Worm (Caenorhabditis elegans) whole organism, L3 larva: ENCODE results near the gene nspe-6.

Source experiments
- R02D3.7 ChIP-seq: fragments of 150-350 bp; optimal IDR thresholded peaks from 2 replicates; lab custom pipeline; 2014; ENCODE audit warnings: missing biosample characterization, missing genetic modification characterization
- aly-2 ChIP-seq: fragments of 150-350 bp; optimal IDR thresholded peaks from 2 replicates; lab custom pipeline; 2014; ENCODE audit warnings: missing biosample characterization, missing genetic modification characterization
- ceh-28 ChIP-seq: fragments of 150-350 bp; optimal IDR thresholded peaks from 2 replicates; lab custom pipeline; 2014; ENCODE audit warnings: missing biosample characterization, missing genetic modification reagents, missing genetic modification characterization
- eor-1 ChIP-seq, 2 experiments: fragments of 150-350 bp; optimal IDR thresholded peaks; 2 replicates each; lab custom pipeline; 2014 to 2018; ENCODE audit warnings: missing biosample characterization in 2 of 2, missing genetic modification characterization in 2 of 2
- hmg-11 ChIP-seq: sonication (generic microtip); optimal IDR thresholded peaks from 2 replicates; lab custom pipeline; 2016; ENCODE audit warnings: missing genetic modification characterization, missing compliant biosample characterization
- jun-1 ChIP-seq: fragments of 150-350 bp; optimal IDR thresholded peaks from 2 replicates; lab custom pipeline; 2014; ENCODE audit warnings: missing biosample characterization, missing genetic modification reagents, missing genetic modification characterization
- sea-2 ChIP-seq: fragments of 150-350 bp; sonication (generic microtip); optimal IDR thresholded peaks from 4 replicates; lab custom pipeline; 2014; ENCODE audit warnings: missing biosample characterization, missing genetic modification reagents, missing genetic modification characterization
- skn-1 ChIP-seq: fragments of 150-350 bp; optimal IDR thresholded peaks from 2 replicates; lab custom pipeline; 2014; ENCODE audit warnings: missing biosample characterization, missing genetic modification characterization
- snpc-4 ChIP-seq: fragments of 150-350 bp; optimal IDR thresholded peaks from 2 replicates; lab custom pipeline; 2014; ENCODE audit warnings: missing biosample characterization, missing genetic modification characterization
- zag-1 ChIP-seq: fragments of 150-350 bp; optimal IDR thresholded peaks from 2 replicates; lab custom pipeline; 2014; ENCODE audit warnings: missing biosample characterization, missing genetic modification characterization

ce11 chrII:12634749-12635318, 18.9 kb upstream of the nspe-6 start, which contains the start of gene Y38E10A.17:
- TF ChIP-seq hmg-11 (tag; lab: Kevin White, UChicago), result no peak
- no peak for TF ChIP-seq skn-1
- TF ChIP-seq R02D3.7, result no peak
- no peak for TF ChIP-seq aly-2 (tag; lab: Kevin White, UChicago)
- TF ChIP-seq snpc-4 (tag; lab: Kevin White, UChicago), result no peak
- no peak for TF ChIP-seq ceh-28 (tag; lab: Kevin White, UChicago)
- no peak for TF ChIP-seq zag-1 (tag; lab: Kevin White, UChicago)
- no peak for TF ChIP-seq jun-1 (tag; lab: Kevin White, UChicago)
- TF ChIP-seq sea-2 (GFP tag; lab: Kevin White, UChicago), result no peak
- TF ChIP-seq eor-1 (tag; optimal IDR thresholded peaks at IDR 0.05; lab: Kevin White, UChicago), result no peak
